Fruit fly (Drosophila melanogaster): Measurements from ENCODE around the gene Lk6.
A peak's percentile ranks its signal among the peaks of the same experiment; 100 is the strongest.

Lk6 gene

dm6 chr3R:11780181-11780688, 16.0 kb upstream of the Lk6 start (continued):
- peak; percentile 65 for TF ChIP-seq Sry-β (GFP tag; optimal IDR thresholded peaks at IDR 0.05)
- TF ChIP-seq YL-1 (GFP tag; optimal IDR thresholded peaks at IDR 0.05) = peak; percentile 49
- no peak for TF ChIP-seq shn (GFP tag; optimal IDR thresholded peaks at IDR 0.05)
- no peak for TF ChIP-seq BEAF-32 (GFP tag; optimal IDR thresholded peaks at IDR 0.05)
- no peak for TF ChIP-seq br (optimal IDR thresholded peaks at IDR 0.05)
- TF ChIP-seq HLH4C (GFP tag; IDR thresholded peaks at IDR 0.05; ENCODE audit: partially characterized antibody) = no peak
- no peak for TF ChIP-seq nerfin-2 (GFP tag; IDR thresholded peaks at IDR 0.05; ENCODE audit: partially characterized antibody)
- peak; percentile 86 for TF ChIP-seq nom (GFP tag; optimal IDR thresholded peaks at IDR 0.05)
- peak; percentile 86 for TF ChIP-seq TFAM (GFP tag; optimal IDR thresholded peaks at IDR 0.05)
- peak; percentile 96 for TF ChIP-seq CG4424 (GFP tag; optimal IDR thresholded peaks at IDR 0.05)
- peak; percentile 38 for TF ChIP-seq grn (GFP tag; optimal IDR thresholded peaks at IDR 0.05)
- TF ChIP-seq CG12104 (GFP tag; optimal IDR thresholded peaks at IDR 0.05) = peak; percentile 84
- peak; percentile 53; the same call in 1 of the 2 replicates for TF ChIP-seq Ada2b (GFP tag; IDR thresholded peaks at IDR 0.05)
- TF ChIP-seq sd (tag; optimal IDR thresholded peaks at IDR 0.05) = peak; percentile 10
- TF ChIP-seq bbx (GFP tag; IDR thresholded peaks at IDR 0.05; ENCODE audit: partially characterized antibody) = no peak
- TF ChIP-seq gem (tag; optimal IDR thresholded peaks at IDR 0.05) = peak; percentile 98
- TF ChIP-seq CG16779 (GFP tag; IDR thresholded peaks at IDR 0.05) = no peak
- peak; percentile 98 for TF ChIP-seq pros (GFP tag; optimal IDR thresholded peaks at IDR 0.05)
- TF ChIP-seq CG6813 (GFP tag; optimal IDR thresholded peaks at IDR 0.05) = peak; percentile 77
- peak; percentile 92 for TF ChIP-seq fd102C (GFP tag; optimal IDR thresholded peaks at IDR 0.05)
- peak; percentile 59; the same call in 1 of the 2 replicates for TF ChIP-seq klu (GFP tag; IDR thresholded peaks at IDR 0.05)
- peak; percentile 99 for TF ChIP-seq CG2712 (tag; optimal IDR thresholded peaks at IDR 0.05)
- peak; percentile 97 for TF ChIP-seq zen (tag; optimal IDR thresholded peaks at IDR 0.05)
- TF ChIP-seq CkIIα-i1 (GFP tag; IDR thresholded peaks at IDR 0.05) = no peak
- TF ChIP-seq Nf-YA (GFP tag; IDR thresholded peaks at IDR 0.05) = peak; percentile 81
- no peak for TF ChIP-seq GATAe (GFP tag; conservative IDR thresholded peaks at IDR 0.05)
- TF ChIP-seq lola (GFP tag; optimal IDR thresholded peaks at IDR 0.05) = peak in 1 of 3 experiments; percentile 100
- no peak for TF ChIP-seq Dfd (GFP tag; optimal IDR thresholded peaks at IDR 0.05)
- peak; percentile 49 for TF ChIP-seq CG31388 (GFP tag; optimal IDR thresholded peaks at IDR 0.05)
- peak; percentile 65 for TF ChIP-seq CG1603 (tag; optimal IDR thresholded peaks at IDR 0.05)
- no peak for TF ChIP-seq CG14965 (GFP tag; optimal IDR thresholded peaks at IDR 0.05; ENCODE audit: borderline replicate concordance)
- no peak for TF ChIP-seq cad (GFP tag; optimal IDR thresholded peaks at IDR 0.05)
- TF ChIP-seq twi (tag; optimal IDR thresholded peaks at IDR 0.05) = peak; percentile 91
- TF ChIP-seq CG12769 (tag; optimal IDR thresholded peaks at IDR 0.05) = no peak
- TF ChIP-seq Xrp1 (GFP tag; IDR thresholded peaks at IDR 0.05) = peak; percentile 98
- peak; percentile 21 for TF ChIP-seq jumu (GFP tag; optimal IDR thresholded peaks at IDR 0.05)
- no peak for TF ChIP-seq cas (GFP tag; IDR thresholded peaks at IDR 0.05)
- peak; percentile 85; the same call in 2 of the 3 replicates for TF ChIP-seq ase (GFP tag; IDR thresholded peaks at IDR 0.05)
- peak; percentile 76 for TF ChIP-seq Hsf (GFP tag; optimal IDR thresholded peaks at IDR 0.05)
- peak; percentile 85 for TF ChIP-seq CG5953 (GFP tag; IDR thresholded peaks at IDR 0.05)
- TF ChIP-seq so (GFP tag; IDR thresholded peaks at IDR 0.05) = peak; percentile 70; the same call in 1 of the 3 replicates
- TF ChIP-seq CG32767 (GFP tag; IDR thresholded peaks at IDR 0.05) = peak; percentile 83
- no peak for TF ChIP-seq amos (GFP tag; IDR thresholded peaks at IDR 0.05; ENCODE audit: partially characterized antibody)
- peak; percentile 76 for TF ChIP-seq CG18599 (GFP tag; optimal IDR thresholded peaks at IDR 0.05)
- TF ChIP-seq CG6765 (GFP tag; optimal IDR thresholded peaks at IDR 0.05) = no peak
- peak; percentile 47 for TF ChIP-seq Hmr (GFP tag; optimal IDR thresholded peaks at IDR 0.05)
- peak; percentile 80 for TF ChIP-seq dysf (GFP tag; IDR thresholded peaks at IDR 0.05)
- TF ChIP-seq Spps (tag; optimal IDR thresholded peaks at IDR 0.05) = peak; percentile 95
- peak; percentile 66 for TF ChIP-seq Elba2 (GFP tag; optimal IDR thresholded peaks at IDR 0.05)
- no peak for TF ChIP-seq yki (optimal IDR thresholded peaks at IDR 0.05)
